Fruit fly (Drosophila melanogaster) whole organism: ENCODE data around the gene CG11905.

Experiments
- CG8478 ChIP-seq: fragments of >200 bp; optimal IDR thresholded peaks from 2 replicates; lab custom pipeline; 2018; ENCODE audit warnings: inconsistent platforms
- EcR ChIP-seq, 2 experiments: fragments of >200 bp; optimal IDR thresholded peaks; 2 replicates each; lab custom pipeline; 2017; ENCODE audit warnings: missing biosample characterization in 2 of 2, missing genetic modification characterization in 2 of 2, missing genetic modification reagents in 2 of 2
- psq ChIP-seq: fragments of >200 bp; optimal IDR thresholded peaks from 2 replicates; lab custom pipeline; 2017
- usp ChIP-seq: fragments of >200 bp; optimal IDR thresholded peaks from 2 replicates; lab custom pipeline; 2017; ENCODE audit warnings: missing biosample characterization, missing genetic modification characterization, mixed read lengths

DNA sequence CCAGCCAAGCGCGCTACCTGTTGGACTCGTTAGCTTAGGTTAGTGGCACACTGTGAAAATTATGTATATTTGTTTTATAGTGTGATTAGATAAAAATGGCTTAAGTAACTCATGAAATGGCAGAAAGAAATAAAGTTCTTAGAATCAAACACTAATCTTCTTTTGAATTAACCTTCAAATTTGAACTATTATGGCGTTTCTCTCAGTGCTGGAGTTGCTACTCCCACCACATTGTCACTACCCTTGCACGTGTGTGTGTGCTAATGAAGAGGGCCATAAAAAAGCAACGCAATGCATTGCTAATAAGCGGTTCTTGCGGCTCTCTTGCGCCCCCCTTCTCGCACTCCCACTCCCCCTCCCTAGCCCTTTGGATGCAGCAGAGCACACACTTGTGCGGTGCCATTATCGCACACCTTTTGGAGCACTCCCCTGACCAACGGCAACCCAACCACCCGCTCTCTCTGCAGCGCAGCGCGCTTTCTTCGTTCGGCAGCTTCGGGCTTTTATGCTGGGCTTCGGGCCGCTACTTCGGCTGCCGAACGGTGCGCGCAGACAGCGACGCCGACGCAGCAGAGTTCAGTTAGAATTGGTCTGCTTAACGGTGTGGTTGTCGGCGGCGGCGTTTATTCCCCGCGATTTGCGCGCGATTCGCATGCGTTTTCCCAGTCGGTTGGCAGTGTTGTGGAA lies 44.5 kb downstream of the CG11905 start:
- TF ChIP-seq usp (GFP tag; lab: Kevin White, UChicago) (no peak), psq (lab: Kevin White, UChicago) (no peak), CG8478 (lab: Kevin White, UChicago) (no peak), EcR (GFP tag; optimal IDR thresholded peaks at IDR 0.05; lab: Kevin White, UChicago) (no peak)
